Fruit fly (Drosophila melanogaster): ENCODE data around the gene CG3987.

dm6 chr3R:15128646-15129429 is 10.9 kb upstream of the CG3987 start:
- TF ChIP-seq Myc (optimal IDR thresholded peaks at IDR 0.05) (no peak), psq (GFP tag; optimal IDR thresholded peaks at IDR 0.05) (no peak), HLH106 (tag; optimal IDR thresholded peaks at IDR 0.05) (no peak), lola (GFP tag; optimal IDR thresholded peaks at IDR 0.05) (no peak)
